Worm (Caenorhabditis elegans) whole organism, midembryonic: ENCODE data around the gene F25B3.2.

Experiments used
- cog-1 ChIP-seq: sonication (generic microtip); optimal IDR thresholded peaks from 2 replicates; lab custom pipeline; 2016; ENCODE audit warnings: missing genetic modification characterization, missing compliant biosample characterization
- flt-1 ChIP-seq: fragments of 200-800 bp; sonication (Bioruptor generic); IDR thresholded peaks from 2 replicates; pipeline ENCODE4 v1.3.6; 2022; ENCODE audit warnings: missing genetic modification characterization, missing compliant biosample characterization
- klf-2 ChIP-seq: fragments of 200-800 bp; sonication (Bioruptor generic); conservative IDR thresholded peaks from 2 replicates; pipeline ENCODE4 v1.3.6; 2022; ENCODE audit warnings: missing genetic modification reagents, missing genetic modification characterization, missing compliant biosample characterization
- med-1 ChIP-seq: sonication (generic microtip); optimal IDR thresholded peaks from 2 replicates; lab custom pipeline; 2017; ENCODE audit warnings: missing genetic modification characterization, mild to moderate bottlenecking, missing compliant biosample characterization, antibody characterized with exemption, missing genetic modification reagents; ENCODE audit not compliant: insufficient read depth
- tab-1 ChIP-seq: fragments of 200-800 bp; sonication (Bioruptor generic); IDR thresholded peaks from 2 replicates; pipeline ENCODE4 v1.3.6; 2022; ENCODE audit warnings: missing genetic modification characterization, missing compliant biosample characterization
- ztf-23 ChIP-seq: fragments of 200-800 bp; sonication (Bioruptor generic); IDR thresholded peaks from 2 replicates; pipeline ENCODE4 v1.3.6; 2022; ENCODE audit warnings: missing genetic modification reagents, missing genetic modification characterization, missing compliant biosample characterization

ce11 chrV:9544176-9544632 is 32.9 kb upstream of the F25B3.2 start, which contains the start of gene mdf-1:
- TF ChIP-seq klf-2 (GFP tag; lab: Robert Waterston, UW) (0 out of 2 replicates have a peak, but pooled peaks have one; percentile 35), ztf-23 (peak; percentile 67; the same call in 1 of the 2 replicates), tab-1 (no peak), cog-1 (tag; lab: Kevin White, UChicago) (no peak), flt-1 (GFP tag; lab: Robert Waterston, UW) (0 out of 2 replicates have a peak, but pooled peaks have one; percentile 52), med-1 (peak; percentile 28)
